Worm (Caenorhabditis elegans) whole organism, L1 larva: ENCODE measurements around the gene alkb-1.

Experiments used
- elt-3 ChIP-seq, 6 experiments: fragments of 150-350 bp in 1 of 6; sonication (generic microtip); optimal IDR thresholded peaks; 2 replicates each; lab custom pipeline; 2017 to 2018; ENCODE audit warnings: missing biosample characterization in 6 of 6, missing genetic modification characterization in 6 of 6, inconsistent platforms in 1 of 6
- grh-1 ChIP-seq: fragments of 200-800 bp; sonication (Bioruptor generic); IDR thresholded peaks from 2 replicates; pipeline ENCODE4 v1.3.6; 2022; ENCODE audit warnings: missing genetic modification reagents, missing genetic modification characterization, missing compliant biosample characterization
- nhr-77 ChIP-seq: fragments of 150-350 bp; optimal IDR thresholded peaks from 2 replicates; lab custom pipeline; 2014; ENCODE audit warnings: missing biosample characterization, missing genetic modification characterization
- pqm-1 ChIP-seq: sonication (generic microtip); optimal IDR thresholded peaks from 3 replicates; lab custom pipeline; 2017; ENCODE audit warnings: missing biosample characterization, missing genetic modification characterization
- unc-130 ChIP-seq: fragments of 150-350 bp; optimal IDR thresholded peaks from 2 replicates; lab custom pipeline; 2017; ENCODE audit warnings: missing biosample characterization, missing genetic modification characterization, inconsistent platforms
- unc-62 ChIP-seq: fragments of 150-350 bp; optimal IDR thresholded peaks from 2 replicates; lab custom pipeline; 2014; ENCODE audit warnings: missing biosample characterization, missing genetic modification reagents, missing genetic modification characterization
- ztf-11 ChIP-seq, 2 experiments: sonication (generic microtip); optimal IDR thresholded peaks; 2 replicates each; lab custom pipeline; 2016 to 2017; ENCODE audit warnings: missing genetic modification characterization in 2 of 2, missing biosample characterization in 1 of 2, missing compliant biosample characterization in 1 of 2
- ztf-4 ChIP-seq: fragments of 150-350 bp; optimal IDR thresholded peaks from 2 replicates; lab custom pipeline; 2014; ENCODE audit warnings: missing biosample characterization, missing genetic modification characterization

- TF ChIP-seq ztf-4 (tag; lab: Kevin White, UChicago) (no peak), unc-130 (tag; lab: Kevin White, UChicago) (no peak), pqm-1 (tag; lab: Kevin White, UChicago) (no peak), grh-1 (GFP tag; lab: Robert Waterston, UW) (no peak), unc-62 (GFP tag; lab: Kevin White, UChicago) (no peak), ztf-11 (tag; optimal IDR thresholded peaks at IDR 0.05; lab: Kevin White, UChicago) (no peak), elt-3 (tag; optimal IDR thresholded peaks at IDR 0.05; lab: Kevin White, UChicago) (no peak), nhr-77 (tag; lab: Kevin White, UChicago) (no peak)
Observed at ce11 chrII:1372966-1373365, 39.2 kb upstream of the alkb-1 start.
